Worm (Caenorhabditis elegans): Measurements from ENCODE around the gene H25K10.1.

DNA sequence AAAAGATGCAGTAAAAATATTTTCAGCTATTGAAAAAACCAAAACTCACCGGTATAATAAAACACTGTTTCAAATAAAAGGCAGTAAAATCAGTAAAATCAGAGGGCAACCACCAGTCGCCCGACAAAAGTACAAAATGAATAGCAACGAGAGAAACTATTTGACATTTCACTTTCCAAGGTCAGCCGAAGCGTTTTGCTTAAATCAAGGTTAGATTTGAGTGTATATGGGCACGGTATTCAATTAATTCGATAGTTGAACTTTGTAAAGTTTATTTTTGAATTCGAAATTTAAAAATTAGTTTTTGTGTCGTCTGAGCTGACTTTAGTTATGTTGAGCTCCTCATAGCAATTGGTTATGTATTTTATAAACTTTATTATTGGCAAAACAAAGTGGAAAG, 9.4 kb upstream of the H25K10.1 start:
- TF ChIP-seq mab-5 (tag; optimal IDR thresholded peaks at IDR 0.05), result no peak
- TF ChIP-seq lin-13 (tag; optimal IDR thresholded peaks at IDR 0.05), result no peak
- TF ChIP-seq unc-39 (tag; optimal IDR thresholded peaks at IDR 0.05), result no peak
- no peak for TF ChIP-seq hlh-1 (tag; optimal IDR thresholded peaks at IDR 0.05)
- TF ChIP-seq tbx-8 (GFP tag; optimal IDR thresholded peaks at IDR 0.05), result no peak
- no peak for TF ChIP-seq sem-2 (GFP tag; optimal IDR thresholded peaks at IDR 0.05)
- TF ChIP-seq sptf-1 (tag; optimal IDR thresholded peaks at IDR 0.05), result no peak
- no peak for TF ChIP-seq unc-62 (GFP tag; optimal IDR thresholded peaks at IDR 0.05)
- TF ChIP-seq nhr-12 (tag; optimal IDR thresholded peaks at IDR 0.05), result no peak
- TF ChIP-seq ztf-11 (tag; optimal IDR thresholded peaks at IDR 0.05), result no peak
- no peak for TF ChIP-seq lsy-2 (tag; optimal IDR thresholded peaks at IDR 0.05)
